Fruit fly (Drosophila melanogaster): ENCODE data around the gene Tnpo.

DNA sequence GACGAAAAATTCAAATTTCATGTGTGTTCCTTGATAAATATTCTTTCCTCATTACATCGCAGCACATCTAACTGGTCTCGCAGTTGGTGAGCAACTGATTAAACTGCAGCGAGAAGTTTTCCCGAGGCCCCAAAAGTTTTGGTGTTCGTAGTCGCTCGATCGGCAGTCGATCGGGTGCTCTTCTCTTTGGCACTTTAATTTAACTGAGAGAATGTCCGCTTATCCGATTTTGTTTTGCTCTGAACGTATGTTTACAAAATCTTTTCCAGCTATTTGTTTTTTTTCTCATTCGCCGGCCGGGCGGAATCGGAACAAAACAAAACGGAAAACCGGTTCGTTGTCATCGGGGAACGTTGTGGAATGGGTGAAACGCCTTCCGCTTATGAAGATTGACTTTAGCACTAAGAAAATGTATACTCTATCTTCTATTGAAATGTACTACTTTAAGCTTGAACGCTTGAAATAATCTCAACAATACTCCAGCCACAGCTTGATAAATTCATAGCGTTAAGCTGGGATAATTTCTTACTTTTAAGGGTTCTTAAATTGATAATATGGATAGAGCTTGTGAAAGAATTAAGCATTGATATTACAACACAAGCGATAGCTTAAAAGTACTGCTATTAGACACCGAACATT lies 25.4 kb downstream of the Tnpo start:
- TF ChIP-seq gl (tag; optimal IDR thresholded peaks at IDR 0.05) (peak; percentile 61), CG8159 (tag; optimal IDR thresholded peaks at IDR 0.05) (peak; percentile 35), CG8301 (tag; optimal IDR thresholded peaks at IDR 0.05) (no peak), CG34367 (tag; optimal IDR thresholded peaks at IDR 0.05) (no peak), D1 (tag; optimal IDR thresholded peaks at IDR 0.05) (no peak), CG10348 (GFP tag; IDR thresholded peaks at IDR 0.05) (no peak), Pif1B (GFP tag; optimal IDR thresholded peaks at IDR 0.05) (peak; percentile 49), CG15710 (tag; optimal IDR thresholded peaks at IDR 0.05) (peak; percentile 19), Snoo (tag; optimal IDR thresholded peaks at IDR 0.05) (peak; percentile 7), CG12605 (GFP tag; IDR thresholded peaks at IDR 0.05) (peak; percentile 84), EcR (GFP tag; optimal IDR thresholded peaks at IDR 0.05) (peak; percentile 57), CG13204 (GFP tag; optimal IDR thresholded peaks at IDR 0.05) (peak; percentile 11), CG4496 (GFP tag; IDR thresholded peaks at IDR 0.05) (peak; percentile 66; the same call in 2 of the 3 replicates)

All from whole organism, pupa.